Worm (Caenorhabditis elegans) whole organism, late embryonic: ENCODE results near the gene F10G2.7.

Experiments
- Y22D7AL.16 ChIP-seq: sonication (generic microtip); optimal IDR thresholded peaks from 2 replicates; lab custom pipeline; 2016; ENCODE audit warnings: missing genetic modification characterization, missing compliant biosample characterization
- ama-1 ChIP-seq: fragments of 150-350 bp; optimal IDR thresholded peaks from 2 replicates; lab custom pipeline; 2014
- ceh-24 ChIP-seq: sonication (generic microtip); optimal IDR thresholded peaks from 2 replicates; lab custom pipeline; 2016; ENCODE audit warnings: mild to moderate bottlenecking, missing genetic modification characterization, missing compliant biosample characterization
- dmd-4 ChIP-seq: sonication (generic microtip); optimal IDR thresholded peaks from 2 replicates; lab custom pipeline; 2016; ENCODE audit warnings: borderline replicate concordance, missing genetic modification characterization, missing compliant biosample characterization
- dve-1 ChIP-seq: sonication (generic microtip); optimal IDR thresholded peaks from 2 replicates; lab custom pipeline; 2017; ENCODE audit warnings: antibody characterized with exemption, mild to moderate bottlenecking, missing genetic modification characterization, missing compliant biosample characterization
- hlh-6 ChIP-seq: sonication (generic microtip); optimal IDR thresholded peaks from 2 replicates; lab custom pipeline; 2016; ENCODE audit warnings: missing genotype, missing genetic modification characterization, missing compliant biosample characterization
- lin-11 ChIP-seq: fragments of 200-800 bp; sonication (Bioruptor generic); optimal IDR thresholded peaks from 2 replicates; lab custom pipeline; 2018; ENCODE audit warnings: mild to moderate bottlenecking, missing genetic modification characterization, missing compliant biosample characterization
- npax-4 ChIP-seq: sonication (generic microtip); optimal IDR thresholded peaks from 2 replicates; lab custom pipeline; 2016; ENCODE audit warnings: missing genetic modification characterization, missing compliant biosample characterization
- syd-9 ChIP-seq: sonication (generic microtip); optimal IDR thresholded peaks from 2 replicates; lab custom pipeline; 2016; ENCODE audit warnings: mild to moderate bottlenecking, missing genetic modification characterization, moderate library complexity, missing compliant biosample characterization

DNA sequence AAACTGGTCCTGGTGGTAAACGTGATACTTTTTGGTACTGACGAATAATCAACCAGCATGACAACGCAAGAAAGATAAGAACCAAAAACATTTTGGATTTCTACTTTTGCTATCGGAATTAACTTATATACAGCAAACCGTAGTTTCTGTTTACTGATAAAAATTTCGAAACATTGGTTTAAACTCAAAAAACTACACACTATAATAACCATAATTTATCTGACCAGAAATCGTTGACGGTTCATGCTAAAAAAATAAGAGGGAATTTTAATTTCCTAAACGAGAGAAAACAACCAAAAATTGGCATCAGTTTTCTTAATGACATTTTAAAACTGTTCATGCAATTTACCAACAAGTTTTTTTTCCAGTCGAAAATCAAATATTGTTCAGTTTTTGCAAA lies 24.6 kb upstream of the F10G2.7 start, which contains the start of gene cyp-35A1:
- TF ChIP-seq Y22D7AL.16 (tag; lab: Kevin White, UChicago) (no peak), dmd-4 (tag; lab: Kevin White, UChicago) (no peak), npax-4 (tag; lab: Kevin White, UChicago) (no peak), lin-11 (tag; lab: Kevin White, UChicago) (no peak), syd-9 (tag; lab: Kevin White, UChicago) (no peak), ceh-24 (tag; lab: Kevin White, UChicago) (no peak), ama-1 (lab: Kevin White, UChicago) (no peak), hlh-6 (tag; lab: Kevin White, UChicago) (no peak), dve-1 (tag; lab: Kevin White, UChicago) (no peak)
